Fruit fly (Drosophila melanogaster) S2 (cell line): ENCODE data around the gene CG17010.

ENCODE experiments used
- CG8478 ChIP-seq: fragments of >200 bp; optimal IDR thresholded peaks from 2 replicates; lab custom pipeline; 2018
- CTCF ChIP-seq, 2 experiments: fragments of >200 bp; optimal IDR thresholded peaks; 2 replicates each; lab custom pipeline; 2018

CG17010 gene

DNA sequence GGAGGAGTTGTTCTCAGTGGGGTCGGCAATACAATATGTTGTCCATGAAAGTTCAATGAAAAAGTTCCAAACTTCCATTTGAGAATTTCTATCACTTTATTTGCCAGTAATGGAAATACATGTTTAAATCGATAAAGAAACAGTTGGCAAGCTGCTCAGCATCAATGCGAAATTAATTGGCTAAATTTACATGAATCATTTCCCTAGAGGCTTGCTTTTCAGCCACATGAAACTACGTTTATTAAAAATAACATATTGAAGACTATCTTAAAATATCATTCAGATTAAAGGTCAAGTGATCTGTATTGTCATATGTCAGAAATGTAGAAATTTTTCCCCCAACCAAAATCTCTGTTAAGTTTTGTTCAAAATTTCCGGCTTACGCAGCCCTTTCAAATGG, at the start of gene CG17010:
Gene CG17010 (plus strand): TSS at position 301 of the 400 bp plus-strand sequence.
- no peak for TF ChIP-seq CG8478

DNA sequence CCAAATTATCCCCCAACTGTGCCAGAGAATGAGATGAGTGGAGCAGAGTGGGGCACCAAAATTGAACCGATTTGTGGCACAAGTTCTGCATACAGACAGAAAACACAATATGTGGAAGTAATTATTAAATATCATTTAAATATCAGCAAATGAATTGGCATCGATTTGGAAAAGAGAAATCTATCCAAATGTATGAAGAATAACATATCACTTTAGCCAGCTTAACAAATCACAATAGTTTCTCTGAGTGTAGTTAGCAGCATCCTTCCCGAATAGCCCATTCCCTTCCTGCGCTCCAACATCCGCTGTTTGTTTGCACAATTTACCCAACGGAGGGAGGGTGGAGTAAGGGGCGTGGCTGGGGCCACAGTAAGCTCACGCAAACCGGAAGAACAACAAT, 41.4 kb upstream of the CG17010 start:
- TF ChIP-seq CG8478 (no peak), CTCF (optimal IDR thresholded peaks at IDR 0.05; lab: Kevin White, UChicago) (no peak)

DNA sequence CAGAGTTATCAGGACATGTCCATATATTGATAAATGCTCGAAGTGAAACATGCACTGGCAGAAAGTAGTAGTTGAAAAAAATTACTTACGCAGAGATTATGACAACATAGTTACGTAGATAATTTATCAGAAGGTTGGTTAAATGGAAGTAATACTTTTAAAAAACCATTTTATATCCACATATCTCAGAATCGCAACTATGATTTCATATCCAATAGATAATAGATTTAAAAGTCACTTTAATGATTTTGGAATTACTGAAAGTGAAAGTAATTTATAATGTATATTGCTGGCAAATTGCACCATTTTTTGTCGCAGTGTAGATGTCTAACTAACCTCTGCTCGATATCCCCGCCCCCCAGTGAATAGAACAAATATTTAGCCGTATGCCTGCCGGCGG, 19.1 kb upstream of the CG17010 start:
- TF ChIP-seq CG8478 (no peak), CTCF (optimal IDR thresholded peaks at IDR 0.05; lab: Kevin White, UChicago) (no peak)

dm6 chr2L:12338548-12338947, 17.7 kb upstream of the CG17010 start, which contains the start of gene CG31862:
TSS of gene CG31862 (plus strand) at chr2L:12338848.
- no peak for TF ChIP-seq CTCF (optimal IDR thresholded peaks at IDR 0.05; lab: Kevin White, UChicago)
- TF ChIP-seq CG8478, result no peak

- TF ChIP-seq CTCF (optimal IDR thresholded peaks at IDR 0.05; lab: Kevin White, UChicago) (no peak), CG8478 (no peak)
Measured at dm6 chr2L:12341705-12342104, 14.5 kb upstream of the CG17010 start.

DNA sequence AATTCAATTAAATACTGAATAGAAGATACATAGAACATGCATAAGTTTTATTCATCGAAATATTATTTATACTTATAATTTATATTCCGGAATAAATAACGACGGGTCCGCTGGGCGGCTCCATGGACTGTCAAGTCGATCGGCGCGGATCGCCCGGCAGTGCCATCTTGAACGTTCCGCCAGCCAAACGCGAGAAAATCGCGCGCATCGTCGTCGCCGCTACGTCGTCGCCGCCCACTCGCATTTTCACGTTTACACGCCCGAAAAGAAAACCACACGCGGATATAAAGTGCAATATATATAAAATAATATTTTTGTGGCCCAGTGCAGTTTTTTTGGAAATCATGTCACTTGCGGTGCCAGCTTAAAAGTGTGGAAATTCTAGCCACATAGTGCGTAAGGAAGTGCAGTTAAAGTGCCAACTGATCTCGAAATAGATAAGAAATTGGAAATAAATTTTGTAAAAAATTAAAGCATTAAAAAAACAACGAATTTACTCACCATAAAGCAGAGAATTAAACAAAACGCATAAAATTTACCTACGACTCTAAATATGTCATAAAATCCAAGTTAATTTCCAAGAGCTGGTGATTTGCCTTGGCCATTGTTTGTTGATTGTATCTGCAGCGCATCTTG, 12.5 kb upstream of the CG17010 start, which contains the start of the genes bru2 and CG43813:
Gene bru2 (plus strand): TSS at position 586 of the 636 bp plus-strand sequence.
Gene CG43813 (minus strand): TSS at position 633 of the 636 bp plus-strand sequence.
- TF ChIP-seq CTCF (optimal IDR thresholded peaks at IDR 0.05; lab: Kevin White, UChicago) (no peak), CG8478 (no peak)

dm6 chr2L:12346163-12346892, 9.9 kb upstream of the CG17010 start:
- TF ChIP-seq CTCF (optimal IDR thresholded peaks at IDR 0.05; lab: Kevin White, UChicago) (no peak), CG8478 (no peak)

dm6 chr2L:12347034-12347433, 9.2 kb upstream of the CG17010 start:
- TF ChIP-seq CG8478, result no peak
- no peak for TF ChIP-seq CTCF (optimal IDR thresholded peaks at IDR 0.05; lab: Kevin White, UChicago)

DNA sequence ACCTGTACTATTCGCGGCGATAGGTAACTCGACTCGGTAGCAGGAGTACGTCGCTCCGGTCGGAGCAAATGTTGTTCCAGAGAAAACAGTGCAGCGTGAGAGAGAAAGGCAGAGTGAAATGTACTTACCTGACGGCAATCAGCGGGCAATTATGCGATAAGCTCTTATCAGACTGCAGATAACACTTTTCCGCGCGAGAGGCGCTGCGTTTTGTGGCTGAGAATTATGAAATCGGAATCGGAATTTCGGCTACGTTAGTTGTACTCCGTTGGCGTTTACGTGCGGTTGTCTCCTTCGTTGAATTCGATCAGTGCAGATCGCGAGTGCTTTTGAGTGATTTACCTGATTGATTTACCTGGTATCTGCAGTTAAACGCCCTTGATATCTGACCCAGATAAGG, 8.4 kb upstream of the CG17010 start:
- no peak for TF ChIP-seq CTCF (optimal IDR thresholded peaks at IDR 0.05; lab: Kevin White, UChicago)

DNA sequence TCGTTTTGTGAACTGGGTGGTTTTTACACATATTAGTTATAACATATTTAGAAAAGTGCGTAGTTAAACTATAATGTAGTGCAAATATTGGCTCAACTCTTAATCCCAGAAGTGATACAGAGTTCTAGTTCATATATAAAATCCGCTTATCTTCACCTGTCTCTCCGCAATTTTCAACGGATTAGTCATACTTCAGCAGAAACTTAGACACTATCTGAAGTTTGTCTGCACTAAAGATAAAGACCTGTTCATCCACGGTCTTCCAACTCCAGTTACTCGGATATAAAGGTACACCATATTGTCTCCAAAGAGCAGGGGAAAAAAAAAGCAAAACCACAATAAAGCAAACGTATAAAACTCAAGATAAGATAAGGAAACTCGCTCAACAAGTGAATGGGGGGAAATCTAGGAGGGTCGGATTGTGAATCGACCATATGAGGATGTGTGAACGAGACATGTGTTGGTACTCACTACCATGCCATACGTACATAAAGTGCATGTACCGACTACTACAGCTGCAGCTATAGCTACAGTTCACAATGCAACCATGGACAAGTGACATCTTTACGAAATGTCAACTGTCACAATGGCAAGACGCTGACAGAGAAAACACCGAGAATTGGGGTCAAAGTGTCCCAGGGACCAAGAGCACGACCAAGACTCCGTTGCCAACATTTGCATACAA, 7.7 kb upstream of the CG17010 start:
- TF ChIP-seq CTCF (optimal IDR thresholded peaks at IDR 0.05; lab: Kevin White, UChicago), result no peak

- TF ChIP-seq CTCF (optimal IDR thresholded peaks at IDR 0.05; lab: Kevin White, UChicago) (no peak), CG8478 (no peak)
Measured at dm6 chr2L:12350880-12351279, 5.4 kb upstream of the CG17010 start.

dm6 chr2L:12351969-12352368, 4.3 kb upstream of the CG17010 start:
- TF ChIP-seq CG8478 (no peak), CTCF (optimal IDR thresholded peaks at IDR 0.05; lab: Kevin White, UChicago) (no peak)

dm6 chr2L:12353926-12354325, 2.3 kb upstream of the CG17010 start:
- TF ChIP-seq CG8478 (no peak), CTCF (optimal IDR thresholded peaks at IDR 0.05; lab: Kevin White, UChicago) (no peak)

- TF ChIP-seq CTCF (optimal IDR thresholded peaks at IDR 0.05; lab: Kevin White, UChicago) (no peak), CG8478 (no peak)
Measured at dm6 chr2L:12363206-12363605, 7.0 kb downstream of the CG17010 start.

DNA sequence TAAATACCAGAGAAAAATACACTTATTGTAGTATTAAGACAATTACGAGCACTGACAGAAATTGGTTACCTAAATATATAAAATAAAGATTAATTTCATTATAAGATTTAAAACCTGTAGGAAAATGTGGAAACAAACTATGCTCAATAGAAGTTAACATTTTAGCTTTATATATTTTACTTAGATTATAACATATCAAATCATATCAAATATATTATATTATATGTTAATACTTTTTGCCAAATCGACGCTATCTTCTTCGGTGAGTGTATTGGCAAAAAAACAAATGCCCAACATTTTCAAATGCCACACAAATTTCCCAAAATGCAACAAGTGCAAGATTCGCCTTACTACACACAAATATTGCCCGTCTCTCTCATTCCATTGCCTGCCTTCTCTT, 7.8 kb downstream of the CG17010 start:
- TF ChIP-seq CG8478 (no peak), CTCF (optimal IDR thresholded peaks at IDR 0.05; lab: Kevin White, UChicago) (no peak)

- TF ChIP-seq CTCF (optimal IDR thresholded peaks at IDR 0.05; lab: Kevin White, UChicago) (no peak), CG8478 (no peak)
Measured at dm6 chr2L:12365964-12366482, 9.8 kb downstream of the CG17010 start.
